Fruit fly (Drosophila melanogaster) Kc167 (cell line): Measurements from ENCODE around the gene Mgat2.

Experiments used
- Myc ChIP-seq: fragments of >200 bp; optimal IDR thresholded peaks from 2 replicates; lab custom pipeline; 2017; ENCODE audit warnings: missing external identifiers
- Sin3A ChIP-seq: fragments of >200 bp; optimal IDR thresholded peaks from 2 replicates; lab custom pipeline; 2018; ENCODE audit warnings: missing external identifiers
- insv ChIP-seq: fragments of >200 bp; optimal IDR thresholded peaks from 3 replicates; lab custom pipeline; 2018; ENCODE audit warnings: missing external identifiers

- TF ChIP-seq insv (lab: Kevin White, UChicago) (no peak), Sin3A (lab: Kevin White, UChicago) (no peak), Myc (lab: Kevin White, UChicago) (no peak)
Observed at dm6 chr3R:30022452-30023028, 519 bp upstream of the Mgat2 start, which contains the start of the genes RpS28a and Axn.
